Worm (Caenorhabditis elegans) whole organism, L3 larva: ENCODE measurements around the gene fbxb-104.

Experiments
- R02D3.7 ChIP-seq: fragments of 150-350 bp; optimal IDR thresholded peaks from 2 replicates; lab custom pipeline; 2014; ENCODE audit warnings: missing biosample characterization, missing genetic modification characterization
- ZK546.5 ChIP-seq: sonication (generic microtip); optimal IDR thresholded peaks from 2 replicates; lab custom pipeline; 2017; ENCODE audit warnings: missing biosample characterization, missing genetic modification characterization
- aly-2 ChIP-seq: fragments of 150-350 bp; optimal IDR thresholded peaks from 2 replicates; lab custom pipeline; 2014; ENCODE audit warnings: missing biosample characterization, missing genetic modification characterization
- ama-1 ChIP-seq: fragments of 150-350 bp; optimal IDR thresholded peaks from 2 replicates; lab custom pipeline; 2018
- ceh-16 ChIP-seq: sonication (generic microtip); optimal IDR thresholded peaks from 2 replicates; lab custom pipeline; 2017; ENCODE audit warnings: missing biosample characterization, missing genetic modification characterization
- ceh-28 ChIP-seq: fragments of 150-350 bp; optimal IDR thresholded peaks from 2 replicates; lab custom pipeline; 2014; ENCODE audit warnings: missing biosample characterization, missing genetic modification reagents, missing genetic modification characterization
- ceh-82 ChIP-seq: fragments of 150-350 bp; optimal IDR thresholded peaks from 2 replicates; lab custom pipeline; 2014; ENCODE audit warnings: missing biosample characterization, missing genetic modification characterization
- daf-12 ChIP-seq: fragments of 150-350 bp; optimal IDR thresholded peaks from 2 replicates; lab custom pipeline; 2014; ENCODE audit warnings: missing biosample characterization, missing genetic modification reagents, missing genetic modification characterization
- egl-27 ChIP-seq: sonication (generic microtip); optimal IDR thresholded peaks from 4 replicates; lab custom pipeline; 2017; ENCODE audit warnings: missing biosample characterization, missing genetic modification reagents, missing genetic modification characterization
- egl-5 ChIP-seq: fragments of 150-350 bp; optimal IDR thresholded peaks from 2 replicates; lab custom pipeline; 2017; ENCODE audit warnings: missing biosample characterization, missing genetic modification reagents, missing genetic modification characterization, inconsistent platforms
- elt-1 ChIP-seq: fragments of 150-350 bp; optimal IDR thresholded peaks from 2 replicates; lab custom pipeline; 2014; ENCODE audit warnings: missing biosample characterization, missing genetic modification characterization
- elt-2 ChIP-seq: sonication (generic microtip); optimal IDR thresholded peaks from 2 replicates; lab custom pipeline; 2016; ENCODE audit warnings: missing genetic modification reagents, mild to moderate bottlenecking, missing genetic modification characterization, missing compliant biosample characterization
- elt-3 ChIP-seq, 3 experiments: fragments of 150-350 bp in 1 of 3; sonication (generic microtip) in 2 of 3; optimal IDR thresholded peaks; 2 replicates in 2 of 3; 4 replicates in 1 of 3; lab custom pipeline; 2014 to 2017; ENCODE audit warnings: missing biosample characterization in 3 of 3, missing genetic modification characterization in 3 of 3
- eor-1 ChIP-seq, 2 experiments: fragments of 150-350 bp; optimal IDR thresholded peaks; 2 replicates each; lab custom pipeline; 2014 to 2018; ENCODE audit warnings: missing biosample characterization in 2 of 2, missing genetic modification characterization in 2 of 2
- fkh-10 ChIP-seq: sonication (generic microtip); optimal IDR thresholded peaks from 2 replicates; lab custom pipeline; 2017; ENCODE audit warnings: missing biosample characterization, missing genetic modification reagents, missing genetic modification characterization
- fkh-2 ChIP-seq: fragments of 150-350 bp; optimal IDR thresholded peaks from 2 replicates; lab custom pipeline; 2014; ENCODE audit warnings: missing biosample characterization, missing genetic modification reagents, missing genetic modification characterization
- fos-1 ChIP-seq: fragments of 150-350 bp; optimal IDR thresholded peaks from 2 replicates; lab custom pipeline; 2014; ENCODE audit warnings: missing biosample characterization, missing genetic modification characterization
- hmg-11 ChIP-seq: sonication (generic microtip); optimal IDR thresholded peaks from 2 replicates; lab custom pipeline; 2016; ENCODE audit warnings: missing genetic modification characterization, missing compliant biosample characterization
- jun-1 ChIP-seq: fragments of 150-350 bp; optimal IDR thresholded peaks from 2 replicates; lab custom pipeline; 2014; ENCODE audit warnings: missing biosample characterization, missing genetic modification reagents, missing genetic modification characterization
- lin-15B ChIP-seq: fragments of 150-350 bp; optimal IDR thresholded peaks from 2 replicates; lab custom pipeline; 2014; ENCODE audit warnings: missing biosample characterization, missing genetic modification characterization
- lin-39 ChIP-seq: fragments of 150-350 bp; optimal IDR thresholded peaks from 2 replicates; lab custom pipeline; 2018; ENCODE audit warnings: missing biosample characterization, missing genetic modification reagents, missing genetic modification characterization
- lsy-12 ChIP-seq: sonication (generic microtip); optimal IDR thresholded peaks from 2 replicates; lab custom pipeline; 2016; ENCODE audit warnings: mild to moderate bottlenecking, missing genetic modification characterization, missing compliant biosample characterization
- nfya-1 ChIP-seq: sonication (generic microtip); optimal IDR thresholded peaks from 2 replicates; lab custom pipeline; 2017; ENCODE audit warnings: missing genetic modification characterization, mild to moderate bottlenecking, missing compliant biosample characterization, antibody characterized with exemption, moderate library complexity; ENCODE audit not compliant: insufficient read depth
- nhr-11 ChIP-seq: fragments of 150-350 bp; optimal IDR thresholded peaks from 2 replicates; lab custom pipeline; 2014; ENCODE audit warnings: missing biosample characterization, missing genetic modification characterization
- nhr-12 ChIP-seq: fragments of 150-350 bp; optimal IDR thresholded peaks from 2 replicates; lab custom pipeline; 2014; ENCODE audit warnings: missing biosample characterization, missing genetic modification characterization
- nhr-23 ChIP-seq: fragments of 150-350 bp; optimal IDR thresholded peaks from 2 replicates; lab custom pipeline; 2014; ENCODE audit warnings: missing biosample characterization, missing genetic modification reagents, missing genetic modification characterization
- nhr-28 ChIP-seq: fragments of 150-350 bp; optimal IDR thresholded peaks from 2 replicates; lab custom pipeline; 2014; ENCODE audit warnings: missing biosample characterization, missing genetic modification characterization
- nhr-43 ChIP-seq: sonication (generic microtip); optimal IDR thresholded peaks from 2 replicates; lab custom pipeline; 2016; ENCODE audit warnings: mild to moderate bottlenecking, missing genetic modification characterization, missing compliant biosample characterization; ENCODE audit not compliant: poor library complexity, severe bottlenecking
- nhr-67 ChIP-seq: fragments of 150-350 bp; optimal IDR thresholded peaks from 2 replicates; lab custom pipeline; 2014; ENCODE audit warnings: missing biosample characterization, missing genetic modification characterization
- nhr-77 ChIP-seq: fragments of 150-350 bp; optimal IDR thresholded peaks from 2 replicates; lab custom pipeline; 2014; ENCODE audit warnings: missing biosample characterization, missing genetic modification characterization
- pha-4 ChIP-seq: fragments of 150-350 bp; optimal IDR thresholded peaks from 2 replicates; lab custom pipeline; 2014; ENCODE audit warnings: missing biosample characterization, missing genetic modification reagents, missing genetic modification characterization
- pqm-1 ChIP-seq: fragments of 150-350 bp; optimal IDR thresholded peaks from 2 replicates; lab custom pipeline; 2017; ENCODE audit warnings: missing biosample characterization, missing genetic modification characterization, inconsistent platforms
- sea-2 ChIP-seq: fragments of 150-350 bp; sonication (generic microtip); optimal IDR thresholded peaks from 4 replicates; lab custom pipeline; 2014; ENCODE audit warnings: missing biosample characterization, missing genetic modification reagents, missing genetic modification characterization
- skn-1 ChIP-seq: fragments of 150-350 bp; optimal IDR thresholded peaks from 2 replicates; lab custom pipeline; 2014; ENCODE audit warnings: missing biosample characterization, missing genetic modification characterization
- tbx-2 ChIP-seq: sonication (generic microtip); optimal IDR thresholded peaks from 2 replicates; lab custom pipeline; 2016; ENCODE audit warnings: mild to moderate bottlenecking, missing genetic modification characterization, missing compliant biosample characterization
- unc-39 ChIP-seq: sonication (generic microtip); optimal IDR thresholded peaks from 4 replicates; lab custom pipeline; 2017; ENCODE audit warnings: missing biosample characterization, missing genetic modification characterization
- zag-1 ChIP-seq: fragments of 150-350 bp; optimal IDR thresholded peaks from 2 replicates; lab custom pipeline; 2014; ENCODE audit warnings: missing biosample characterization, missing genetic modification characterization
- ztf-11 ChIP-seq: fragments of 150-350 bp; optimal IDR thresholded peaks from 2 replicates; lab custom pipeline; 2014; ENCODE audit warnings: missing biosample characterization, missing genetic modification characterization

fbxb-104 gene

ce11 chrII:3439244-3439698 lies 37.8 kb downstream of the fbxb-104 start:
- TF ChIP-seq egl-5 (tag; lab: Kevin White, UChicago), result no peak
- TF ChIP-seq hmg-11, result no peak
- no peak for TF ChIP-seq R02D3.7 (tag; lab: Kevin White, UChicago)
- TF ChIP-seq nfya-1 (tag; lab: Kevin White, UChicago), result peak; percentile 15
- TF ChIP-seq zag-1 (tag; lab: Kevin White, UChicago), result no peak
- no peak for TF ChIP-seq nhr-77 (tag; lab: Kevin White, UChicago)
- no peak for TF ChIP-seq nhr-67 (tag; lab: Kevin White, UChicago)
- no peak for TF ChIP-seq unc-39
- TF ChIP-seq ztf-11 (tag; lab: Kevin White, UChicago), result no peak
- peak; percentile 96 for TF ChIP-seq elt-2 (tag; lab: Kevin White, UChicago)
- TF ChIP-seq ZK546.5 (tag; lab: Kevin White, UChicago), result no peak
- TF ChIP-seq pqm-1 (tag; lab: Kevin White, UChicago), result peak; percentile 69
- no peak for TF ChIP-seq pha-4
- no peak for TF ChIP-seq ceh-28 (tag; lab: Kevin White, UChicago)
- peak; percentile 56 for TF ChIP-seq lin-39
- no peak for TF ChIP-seq ceh-82 (tag; lab: Kevin White, UChicago)

ce11 chrII:3438280-3438679 lies 38.8 kb downstream of the fbxb-104 start:
- TF ChIP-seq daf-12 (tag; lab: Kevin White, UChicago) (no peak), nhr-28 (tag; lab: Kevin White, UChicago) (no peak), ceh-16 (tag; lab: Kevin White, UChicago) (no peak), skn-1 (no peak), jun-1 (tag; lab: Kevin White, UChicago) (no peak), tbx-2 (tag; lab: Kevin White, UChicago) (no peak), nhr-23 (tag; lab: Kevin White, UChicago) (no peak), elt-3 (tag; optimal IDR thresholded peaks at IDR 0.05; lab: Kevin White, UChicago) (no peak), nfya-1 (tag; lab: Kevin White, UChicago) (no peak), hmg-11 (no peak), lin-15B (tag; lab: Kevin White, UChicago) (no peak), nhr-12 (tag; lab: Kevin White, UChicago) (no peak), fos-1 (tag; lab: Kevin White, UChicago) (no peak), elt-1 (tag; lab: Kevin White, UChicago) (no peak), nhr-43 (tag; lab: Kevin White, UChicago) (no peak), egl-27 (tag; lab: Kevin White, UChicago) (no peak)

- no peak for TF ChIP-seq nhr-12 (tag; lab: Kevin White, UChicago)
- no peak for TF ChIP-seq tbx-2 (tag; lab: Kevin White, UChicago)
- TF ChIP-seq, all 47 proteins: peak for 0
These were observed 39.7 kb downstream of the fbxb-104 start for ce11 chrII:3437393-3437792.

- TF ChIP-seq nhr-11 (tag; lab: Kevin White, UChicago) (no peak), pqm-1 (tag; lab: Kevin White, UChicago) (no peak), aly-2 (tag; lab: Kevin White, UChicago) (no peak), lsy-12 (no peak), ceh-16 (tag; lab: Kevin White, UChicago) (no peak), nfya-1 (tag; lab: Kevin White, UChicago) (no peak), sea-2 (GFP tag; lab: Kevin White, UChicago) (no peak), nhr-67 (tag; lab: Kevin White, UChicago) (no peak), fkh-2 (tag; lab: Kevin White, UChicago) (no peak), elt-3 (tag; optimal IDR thresholded peaks at IDR 0.05; lab: Kevin White, UChicago) (no peak), skn-1 (no peak), zag-1 (tag; lab: Kevin White, UChicago) (no peak), ama-1 (no peak), ztf-11 (tag; lab: Kevin White, UChicago) (no peak), nhr-28 (tag; lab: Kevin White, UChicago) (no peak), eor-1 (tag; optimal IDR thresholded peaks at IDR 0.05; lab: Kevin White, UChicago) (no peak), fkh-10 (GFP tag; lab: Kevin White, UChicago) (no peak)
These were observed 40.7 kb downstream of the fbxb-104 start, which contains the start of gene skpo-2 for ce11 chrII:3436412-3436811. Gene skpo-2, minus strand, starts transcription at chrII:3436512.
